Fruit fly (Drosophila melanogaster) whole organism, embryonic: ENCODE measurements around the gene Root.
A peak's percentile ranks its signal among the peaks of the same experiment; 100 is the strongest.

Experiments
- Abd-B ChIP-seq: fragments of 200-800 bp; sonication (Bioruptor generic); optimal IDR thresholded peaks from 2 replicates; lab custom pipeline; 2018; ENCODE audit warnings: missing biosample characterization, mild to moderate bottlenecking, missing genetic modification characterization, moderate library complexity
- Antp ChIP-seq: fragments of 200-800 bp; sonication (Bioruptor generic); optimal IDR thresholded peaks from 3 replicates; lab custom pipeline; 2016; ENCODE audit warnings: missing biosample characterization, missing genetic modification characterization
- Atf6 ChIP-seq: fragments of 200-800 bp; sonication (Bioruptor generic); IDR thresholded peaks from 2 replicates; pipeline ENCODE4 v1.3.6; 2022; ENCODE audit warnings: missing biosample characterization, missing genetic modification characterization
- CG10959 ChIP-seq: fragments of 200-800 bp; sonication (Bioruptor generic); IDR thresholded peaks from 2 replicates; pipeline ENCODE4 v1.3.6; 2022; ENCODE audit warnings: missing biosample characterization, missing genetic modification characterization
- CG14050 ChIP-seq: fragments of 200-800 bp; sonication (Bioruptor generic); IDR thresholded peaks from 3 replicates; pipeline ENCODE4 v1.3.6; 2022; ENCODE audit warnings: missing biosample characterization, missing genetic modification characterization
- CG16779 ChIP-seq: fragments of 200-800 bp; sonication (Bioruptor generic); IDR thresholded peaks from 2 replicates; pipeline ENCODE4 v1.3.6; 2022; ENCODE audit warnings: missing biosample characterization, missing genetic modification characterization
- CG17328 ChIP-seq: fragments of 200-800 bp; sonication (Bioruptor generic); IDR thresholded peaks from 2 replicates; pipeline ENCODE4 v1.3.6; 2022; ENCODE audit warnings: missing biosample characterization, missing genetic modification characterization
- CG31388 ChIP-seq: fragments of 200-800 bp; sonication (Bioruptor generic); optimal IDR thresholded peaks from 2 replicates; lab custom pipeline; 2016; ENCODE audit warnings: missing biosample characterization, missing genetic modification characterization
- CG3726 ChIP-seq: fragments of 200-800 bp; sonication (Bioruptor generic); IDR thresholded peaks from 3 replicates; pipeline ENCODE4, ENCODE4 v1.3.6; 2022; ENCODE audit warnings: missing biosample characterization, missing genetic modification characterization
- CG3838 ChIP-seq: fragments of 200-800 bp; sonication (Bioruptor generic); optimal IDR thresholded peaks from 3 replicates; lab custom pipeline; 2016; ENCODE audit warnings: missing biosample characterization, missing genetic modification characterization
- CG3995 ChIP-seq: fragments of 200-800 bp; sonication (Bioruptor generic); optimal IDR thresholded peaks from 3 replicates; lab custom pipeline; 2016; ENCODE audit warnings: missing biosample characterization, missing genetic modification characterization
- CG4360 ChIP-seq: fragments of 200-800 bp; sonication (Bioruptor generic); IDR thresholded peaks from 2 replicates; pipeline ENCODE4 v1.3.6; 2022; ENCODE audit warnings: missing biosample characterization, missing genetic modification characterization
- CG4707 ChIP-seq: fragments of 200-800 bp; sonication (Bioruptor generic); optimal IDR thresholded peaks from 2 replicates; lab custom pipeline; 2018; ENCODE audit warnings: missing biosample characterization, mild to moderate bottlenecking, missing genetic modification characterization, moderate library complexity
- CG6813 ChIP-seq: fragments of 200-800 bp; sonication (Bioruptor generic); optimal IDR thresholded peaks from 2 replicates; lab custom pipeline; 2017; ENCODE audit warnings: missing biosample characterization, missing genetic modification characterization, mild to moderate bottlenecking, moderate library complexity, missing genetic modification reagents
- CG6854 ChIP-seq: fragments of 200-800 bp; sonication (Bioruptor generic); optimal IDR thresholded peaks from 3 replicates; lab custom pipeline; 2017; ENCODE audit warnings: missing biosample characterization, mild to moderate bottlenecking, missing genetic modification characterization
- CG7271 ChIP-seq: fragments of 200-800 bp; sonication (Bioruptor generic); optimal IDR thresholded peaks from 2 replicates; lab custom pipeline; 2018; ENCODE audit warnings: missing biosample characterization, mild to moderate bottlenecking, missing genetic modification characterization, moderate library complexity
- CG7786 ChIP-seq: fragments of 200-800 bp; sonication (Bioruptor generic); optimal IDR thresholded peaks from 2 replicates; lab custom pipeline; 2016; ENCODE audit warnings: missing biosample characterization, missing genetic modification characterization
- CG8281 ChIP-seq: fragments of 200-800 bp; sonication (Bioruptor generic); optimal IDR thresholded peaks from 2 replicates; lab custom pipeline; 2018; ENCODE audit warnings: missing biosample characterization, mild to moderate bottlenecking, missing genetic modification characterization, moderate library complexity
- CG9932 ChIP-seq: fragments of 200-800 bp; sonication (Bioruptor generic); IDR thresholded peaks from 2 replicates; pipeline ENCODE4 v1.3.6; 2022; ENCODE audit warnings: missing biosample characterization, missing genetic modification characterization
- Dad ChIP-seq: fragments of 200-800 bp; sonication (Bioruptor generic); optimal IDR thresholded peaks from 3 replicates; lab custom pipeline; 2016; ENCODE audit warnings: missing biosample characterization, missing genetic modification characterization
- Drgx ChIP-seq: fragments of 200-800 bp; sonication (Bioruptor generic); IDR thresholded peaks from 2 replicates; pipeline ENCODE4 v1.3.6; 2022; ENCODE audit warnings: missing biosample characterization, missing genetic modification characterization
- Fer2 ChIP-seq: fragments of 200-800 bp; sonication (Bioruptor generic); optimal IDR thresholded peaks from 2 replicates; lab custom pipeline; 2018; ENCODE audit warnings: missing biosample characterization, mild to moderate bottlenecking, missing genetic modification characterization, moderate library complexity
- Hey ChIP-seq: fragments of 200-800 bp; sonication (Bioruptor generic); optimal IDR thresholded peaks from 3 replicates; lab custom pipeline; 2018; ENCODE audit warnings: missing biosample characterization, mild to moderate bottlenecking, missing genetic modification characterization
- Jarid2 ChIP-seq: fragments of 200-800 bp; sonication (Bioruptor generic); optimal IDR thresholded peaks from 3 replicates; lab custom pipeline; 2017; ENCODE audit warnings: mild to moderate bottlenecking, missing biosample characterization, missing genetic modification reagents, missing genetic modification characterization
- MTF-1 ChIP-seq: fragments of 200-800 bp; sonication (Bioruptor generic); optimal IDR thresholded peaks from 2 replicates; lab custom pipeline; 2018; ENCODE audit warnings: missing biosample characterization, mild to moderate bottlenecking, missing genetic modification characterization, borderline replicate concordance
- NC2β ChIP-seq: fragments of 200-800 bp; sonication (Bioruptor generic); optimal IDR thresholded peaks from 2 replicates; lab custom pipeline; 2016; ENCODE audit warnings: missing biosample characterization, missing genetic modification characterization
- Nf-YC ChIP-seq: fragments of 200-800 bp; optimal IDR thresholded peaks from 3 replicates; lab custom pipeline; 2019; ENCODE audit warnings: missing biosample characterization, mild to moderate bottlenecking, missing genetic modification characterization, moderate library complexity
- Optix ChIP-seq: fragments of 200-800 bp; sonication (Bioruptor generic); IDR thresholded peaks from 3 replicates; pipeline ENCODE4 v1.3.6; 2022; ENCODE audit warnings: missing biosample characterization, missing genetic modification characterization
- bbx ChIP-seq: fragments of 200-800 bp; sonication (Bioruptor generic); IDR thresholded peaks from 2 replicates; pipeline ENCODE4 v1.3.6; 2022; ENCODE audit warnings: missing biosample characterization, missing genetic modification characterization; ENCODE audit not compliant: partially characterized antibody
- corto ChIP-seq: fragments of 200-800 bp; sonication (Bioruptor generic); optimal IDR thresholded peaks from 2 replicates; lab custom pipeline; 2016; ENCODE audit warnings: missing biosample characterization, mild to moderate bottlenecking, missing genetic modification characterization, moderate library complexity
- dati ChIP-seq: fragments of 200-800 bp; sonication (Bioruptor generic); IDR thresholded peaks from 2 replicates; pipeline ENCODE4 v1.3.6; 2022; ENCODE audit warnings: missing biosample characterization, missing genetic modification characterization
- esg ChIP-seq: fragments of 200-800 bp; sonication (Bioruptor generic); conservative IDR thresholded peaks from 2 replicates; pipeline ENCODE4 v1.3.6; 2022; ENCODE audit warnings: missing biosample characterization, missing genetic modification characterization
- fru ChIP-seq: fragments of >200 bp; optimal IDR thresholded peaks from 2 replicates; lab custom pipeline; 2017
- gem ChIP-seq: fragments of 200-800 bp; sonication (Bioruptor generic); optimal IDR thresholded peaks from 2 replicates; lab custom pipeline; 2019; ENCODE audit warnings: missing biosample characterization, mild to moderate bottlenecking, missing genetic modification characterization, moderate library complexity
- ind ChIP-seq: fragments of 200-800 bp; sonication (Bioruptor generic); optimal IDR thresholded peaks from 3 replicates; lab custom pipeline; 2016; ENCODE audit warnings: missing biosample characterization, missing genetic modification characterization
- jumu ChIP-seq: fragments of 200-800 bp; sonication (Bioruptor generic); optimal IDR thresholded peaks from 3 replicates; lab custom pipeline; 2016; ENCODE audit warnings: missing biosample characterization, missing genetic modification characterization
- kah ChIP-seq: fragments of 200-800 bp; sonication (Bioruptor generic); optimal IDR thresholded peaks from 2 replicates; lab custom pipeline; 2018; ENCODE audit warnings: missing biosample characterization, mild to moderate bottlenecking, missing genetic modification characterization
- ken ChIP-seq: fragments of 200-800 bp; sonication (Bioruptor generic); IDR thresholded peaks from 3 replicates; pipeline ENCODE4 v1.3.6; 2022; ENCODE audit warnings: missing biosample characterization, missing genetic modification characterization
- klu ChIP-seq: fragments of 200-800 bp; sonication (Bioruptor generic); IDR thresholded peaks from 2 replicates; pipeline ENCODE4 v1.3.6; 2022; ENCODE audit warnings: missing biosample characterization, missing genetic modification characterization
- lilli ChIP-seq: fragments of 200-800 bp; sonication (Bioruptor generic); optimal IDR thresholded peaks from 3 replicates; lab custom pipeline; 2016; ENCODE audit warnings: missing biosample characterization, missing genetic modification characterization
- luna ChIP-seq: fragments of 200-800 bp; sonication (Bioruptor generic); optimal IDR thresholded peaks from 2 replicates; lab custom pipeline; 2016; ENCODE audit warnings: missing biosample characterization, missing genetic modification characterization
- nau ChIP-seq: fragments of 200-800 bp; sonication (Bioruptor generic); optimal IDR thresholded peaks from 3 replicates; lab custom pipeline; 2017; ENCODE audit warnings: missing biosample characterization, mild to moderate bottlenecking, missing genetic modification characterization, missing genetic modification reagents
- odd ChIP-seq: fragments of 200-800 bp; sonication (Bioruptor generic); optimal IDR thresholded peaks from 2 replicates; lab custom pipeline; 2017; ENCODE audit warnings: missing biosample characterization, mild to moderate bottlenecking, missing genetic modification characterization
- sc ChIP-seq, 3 experiments: fragments of >200 bp in 2 of 3; fragments of 200-800 bp in 1 of 3; sonication (Bioruptor generic) in 1 of 3; optimal IDR thresholded peaks; 2 replicates in 2 of 3; 3 replicates in 1 of 3; lab custom pipeline; 2017; ENCODE audit warnings: mild to moderate bottlenecking in 1 of 3, missing biosample characterization in 1 of 3, missing genetic modification characterization in 1 of 3, missing genetic modification reagents in 1 of 3
- sisA ChIP-seq: fragments of 200-800 bp; sonication (Bioruptor generic); IDR thresholded peaks from 2 replicates; pipeline ENCODE4 v1.3.6; 2022; ENCODE audit warnings: missing biosample characterization, missing genetic modification characterization
- sob ChIP-seq: fragments of 200-800 bp; sonication (Bioruptor generic); IDR thresholded peaks from 2 replicates; pipeline ENCODE4 v1.3.6; 2022; ENCODE audit warnings: missing biosample characterization, missing genetic modification characterization
- ssp ChIP-seq: fragments of 200-800 bp; sonication (Bioruptor generic); IDR thresholded peaks from 2 replicates; pipeline ENCODE4 v1.3.6; 2022; ENCODE audit warnings: missing biosample characterization, missing genetic modification characterization
- wek ChIP-seq: fragments of 200-800 bp; sonication (Bioruptor generic); optimal IDR thresholded peaks from 3 replicates; lab custom pipeline; 2018; ENCODE audit warnings: missing biosample characterization, mild to moderate bottlenecking, missing genetic modification characterization, moderate library complexity

Gene Root

DNA sequence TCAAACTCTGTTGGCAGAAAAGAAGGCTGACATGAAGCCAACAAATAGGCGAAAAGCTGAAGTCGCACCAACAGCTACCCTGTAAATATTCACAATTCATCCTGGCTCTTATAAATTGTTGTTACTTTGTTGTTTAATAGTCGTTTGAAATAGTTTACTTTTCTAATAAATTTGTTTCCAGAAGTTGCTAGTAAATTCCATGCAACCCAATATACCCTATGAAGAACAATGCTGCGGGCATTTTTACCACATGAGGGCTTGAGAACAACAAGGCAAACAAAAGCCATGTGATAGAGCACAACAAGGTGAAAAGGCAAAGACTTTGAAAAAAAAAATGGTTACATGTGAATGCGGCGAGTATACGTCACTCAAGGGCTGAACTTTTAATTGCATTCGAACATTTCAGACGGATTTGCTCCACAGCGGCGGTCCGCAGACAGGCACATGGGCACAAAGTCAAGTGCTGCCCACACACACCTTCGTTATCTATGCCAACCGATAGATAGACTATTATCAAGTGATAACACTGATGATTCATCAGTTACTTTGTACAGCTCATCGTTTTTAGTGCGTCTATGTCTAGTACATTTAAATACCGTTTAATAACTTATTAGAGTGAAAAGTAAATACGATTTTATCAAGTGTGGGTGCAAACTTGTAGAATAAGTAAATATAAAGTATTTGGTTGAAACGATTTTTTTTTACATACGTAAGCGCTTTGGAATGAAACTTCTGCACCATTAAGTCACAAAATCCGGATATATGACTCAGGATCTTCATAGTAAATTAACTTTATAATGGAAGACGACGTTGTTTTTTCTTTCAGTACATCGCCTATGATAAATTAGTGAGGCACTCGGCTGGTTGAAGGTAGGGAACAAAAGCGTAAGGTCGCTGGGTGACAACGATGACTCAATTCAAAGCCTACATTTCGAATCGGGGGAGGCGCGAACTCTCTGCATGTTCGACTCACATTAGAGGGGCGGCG lies 13.8 kb upstream of the Root start (continued):
- TF ChIP-seq Optix (GFP tag; lab: Robert Waterston, UW), result peak; percentile 70; the same call in 2 of the 3 replicates
- TF ChIP-seq kah, result no peak
- TF ChIP-seq CG14050, result peak; percentile 76
- TF ChIP-seq Nf-YC (tag; lab: Kevin White, UChicago), result no peak
- TF ChIP-seq jumu (GFP tag; lab: Kevin White, UChicago), result peak; percentile 71
- TF ChIP-seq sc (optimal IDR thresholded peaks at IDR 0.05; lab: Kevin White, UChicago), result no peak
- peak; percentile 60 for TF ChIP-seq sc (GFP tag; optimal IDR thresholded peaks at IDR 0.05; lab: Kevin White, UChicago)
- TF ChIP-seq Fer2 (tag; lab: Kevin White, UChicago), result no peak
- TF ChIP-seq CG6854 (GFP tag; lab: Kevin White, UChicago), result peak; percentile 27
- no peak for TF ChIP-seq wek
- peak; percentile 46 for TF ChIP-seq odd (GFP tag; lab: Kevin White, UChicago)
- TF ChIP-seq CG4360 (GFP tag; lab: Robert Waterston, UW), result peak; percentile 41; the same call in 1 of the 2 replicates
- peak; percentile 30 for TF ChIP-seq CG4707 (GFP tag; lab: Kevin White, UChicago)
- TF ChIP-seq sisA (GFP tag; lab: Robert Waterston, UW), result peak; percentile 79
- TF ChIP-seq ken (GFP tag; lab: Robert Waterston, UW), result peak; percentile 68; the same call in 2 of the 3 replicates
- TF ChIP-seq Drgx, result peak; percentile 81
- TF ChIP-seq Hey (tag; lab: Kevin White, UChicago), result no peak
- TF ChIP-seq CG10959 (GFP tag; lab: Robert Waterston, UW), result peak; percentile 60
- TF ChIP-seq ind (GFP tag; lab: Kevin White, UChicago), result peak; percentile 82
- TF ChIP-seq CG17328 (GFP tag; lab: Robert Waterston, UW), result peak; percentile 74
- TF ChIP-seq CG9932 (GFP tag; lab: Robert Waterston, UW), result peak; percentile 79
- TF ChIP-seq CG3726 (GFP tag; lab: Robert Waterston, UW), result peak; percentile 84
- peak; percentile 70 for TF ChIP-seq klu (GFP tag; lab: Robert Waterston, UW)
- peak; percentile 49 for TF ChIP-seq nau
- no peak for TF ChIP-seq bbx (GFP tag; lab: Robert Waterston, UW)
- peak; percentile 36; the same call in 1 of the 2 replicates for TF ChIP-seq dati (GFP tag; lab: Robert Waterston, UW)
- peak; percentile 44 for TF ChIP-seq luna
- peak; percentile 64 for TF ChIP-seq ssp (GFP tag; lab: Robert Waterston, UW)
- peak; percentile 77 for TF ChIP-seq esg
- TF ChIP-seq corto (GFP tag; lab: Kevin White, UChicago), result peak; percentile 32
- peak; percentile 36 for TF ChIP-seq MTF-1
- TF ChIP-seq CG3995, result no peak
- peak; percentile 80 for TF ChIP-seq Abd-B
- peak; percentile 78 for TF ChIP-seq Antp (GFP tag; lab: Kevin White, UChicago)
- peak; percentile 91 for TF ChIP-seq sob
- no peak for TF ChIP-seq fru (lab: Kevin White, UChicago)
- no peak for TF ChIP-seq Jarid2 (GFP tag; lab: Kevin White, UChicago)
- no peak for TF ChIP-seq CG3838
- TF ChIP-seq CG16779 (GFP tag; lab: Robert Waterston, UW), result 0 out of 2 replicates have a peak, but pooled peaks have one; percentile 46
- TF ChIP-seq Atf6 (GFP tag; lab: Robert Waterston, UW), result peak; percentile 85
- TF ChIP-seq CG6813 (GFP tag; lab: Kevin White, UChicago), result peak; percentile 64
- peak; percentile 81 for TF ChIP-seq gem (tag; lab: Kevin White, UChicago)
- no peak for TF ChIP-seq CG7271 (tag; lab: Kevin White, UChicago)
- TF ChIP-seq lilli, result peak; percentile 86
- peak; percentile 87 for TF ChIP-seq CG7786 (GFP tag; lab: Kevin White, UChicago)
- TF ChIP-seq CG8281 (tag; lab: Kevin White, UChicago), result peak; percentile 23
- TF ChIP-seq Dad (GFP tag; lab: Kevin White, UChicago), result peak; percentile 70
- TF ChIP-seq CG31388 (GFP tag; lab: Kevin White, UChicago), result peak; percentile 59
- TF ChIP-seq NC2β (GFP tag; lab: Kevin White, UChicago), result peak; percentile 78
